Worm (Caenorhabditis elegans) whole organism, late embryonic: Measurements from ENCODE around the gene C54E4.5.

ENCODE experiments used
- F13H6.1 ChIP-seq: sonication (generic microtip); optimal IDR thresholded peaks from 2 replicates; lab custom pipeline; 2016; ENCODE audit warnings: missing genetic modification characterization, missing compliant biosample characterization
- K02D7.2 ChIP-seq: sonication (generic microtip); optimal IDR thresholded peaks from 2 replicates; lab custom pipeline; 2017; ENCODE audit warnings: mild to moderate bottlenecking, missing genetic modification characterization, missing compliant biosample characterization
- ama-1 ChIP-seq: fragments of 150-350 bp; optimal IDR thresholded peaks from 2 replicates; lab custom pipeline; 2014
- ceh-14 ChIP-seq: sonication (generic microtip); optimal IDR thresholded peaks from 2 replicates; lab custom pipeline; 2016; ENCODE audit warnings: missing genotype, missing genetic modification characterization, missing compliant biosample characterization
- ceh-18 ChIP-seq: sonication (generic microtip); optimal IDR thresholded peaks from 2 replicates; lab custom pipeline; 2016; ENCODE audit warnings: missing genetic modification characterization, missing compliant biosample characterization
- ceh-19 ChIP-seq: fragments of 200-800 bp; sonication (Bioruptor generic); optimal IDR thresholded peaks from 2 replicates; lab custom pipeline; 2018; ENCODE audit warnings: mild to moderate bottlenecking, missing genetic modification characterization, missing compliant biosample characterization
- ceh-24 ChIP-seq: sonication (generic microtip); optimal IDR thresholded peaks from 2 replicates; lab custom pipeline; 2016; ENCODE audit warnings: mild to moderate bottlenecking, missing genetic modification characterization, missing compliant biosample characterization
- ceh-31 ChIP-seq: sonication (generic microtip); optimal IDR thresholded peaks from 2 replicates; lab custom pipeline; 2016; ENCODE audit warnings: missing genetic modification characterization, missing compliant biosample characterization
- ceh-45 ChIP-seq: fragments of 200-800 bp; sonication (Bioruptor generic); IDR thresholded peaks from 2 replicates; pipeline ENCODE4 v1.3.6; 2022; ENCODE audit warnings: missing genetic modification reagents, missing genetic modification characterization, missing compliant biosample characterization
- ceh-48 ChIP-seq: sonication (generic microtip); optimal IDR thresholded peaks from 2 replicates; lab custom pipeline; 2016; ENCODE audit warnings: missing genetic modification characterization, inconsistent platforms, missing compliant biosample characterization
- ceh-9 ChIP-seq: sonication (generic microtip); optimal IDR thresholded peaks from 2 replicates; lab custom pipeline; 2016; ENCODE audit warnings: mild to moderate bottlenecking, missing genetic modification characterization, inconsistent platforms, missing compliant biosample characterization
- dmd-4 ChIP-seq: sonication (generic microtip); optimal IDR thresholded peaks from 2 replicates; lab custom pipeline; 2016; ENCODE audit warnings: borderline replicate concordance, missing genetic modification characterization, missing compliant biosample characterization
- ets-4 ChIP-seq: sonication (generic microtip); optimal IDR thresholded peaks from 2 replicates; lab custom pipeline; 2016; ENCODE audit warnings: missing genetic modification characterization, missing compliant biosample characterization
- fax-1 ChIP-seq: sonication (generic microtip); optimal IDR thresholded peaks from 2 replicates; lab custom pipeline; 2016; ENCODE audit warnings: missing genotype, missing genetic modification characterization, missing compliant biosample characterization
- fkh-10 ChIP-seq: fragments of 150-350 bp; optimal IDR thresholded peaks from 2 replicates; lab custom pipeline; 2014; ENCODE audit warnings: missing biosample characterization, missing genetic modification reagents, missing genetic modification characterization
- fkh-6 ChIP-seq: sonication (generic microtip); optimal IDR thresholded peaks from 2 replicates; lab custom pipeline; 2016; ENCODE audit warnings: missing genetic modification characterization, missing compliant biosample characterization
- hlh-13 ChIP-seq: fragments of 200-800 bp; sonication (Bioruptor generic); optimal IDR thresholded peaks from 2 replicates; lab custom pipeline; 2018; ENCODE audit warnings: mild to moderate bottlenecking, missing genetic modification characterization, missing compliant biosample characterization
- hlh-15 ChIP-seq: sonication (generic microtip); optimal IDR thresholded peaks from 2 replicates; lab custom pipeline; 2016; ENCODE audit warnings: missing genetic modification characterization, missing compliant biosample characterization
- hlh-30 ChIP-seq: sonication (generic microtip); optimal IDR thresholded peaks from 2 replicates; lab custom pipeline; 2017; ENCODE audit warnings: antibody characterized with exemption, missing genetic modification characterization, missing compliant biosample characterization; ENCODE audit not compliant: insufficient read depth
- hlh-8 ChIP-seq: sonication (generic microtip); optimal IDR thresholded peaks from 2 replicates; lab custom pipeline; 2016; ENCODE audit warnings: missing genotype, missing genetic modification characterization, missing compliant biosample characterization
- lim-6 ChIP-seq: sonication (generic microtip); optimal IDR thresholded peaks from 2 replicates; lab custom pipeline; 2016; ENCODE audit warnings: missing genetic modification characterization, missing compliant biosample characterization
- madf-2 ChIP-seq: sonication (generic microtip); optimal IDR thresholded peaks from 2 replicates; lab custom pipeline; 2017; ENCODE audit warnings: missing genetic modification characterization, missing compliant biosample characterization
- nfya-1 ChIP-seq: sonication (generic microtip); optimal IDR thresholded peaks from 2 replicates; lab custom pipeline; 2017; ENCODE audit warnings: missing genetic modification characterization, mild to moderate bottlenecking, missing compliant biosample characterization, antibody characterized with exemption, moderate library complexity
- odd-2 ChIP-seq: sonication (generic microtip); optimal IDR thresholded peaks from 2 replicates; lab custom pipeline; 2017; ENCODE audit warnings: antibody characterized with exemption, mild to moderate bottlenecking, missing genetic modification characterization, missing compliant biosample characterization
- pat-9 ChIP-seq: fragments of 200-800 bp; sonication (Bioruptor generic); optimal IDR thresholded peaks from 2 replicates; lab custom pipeline; 2018; ENCODE audit warnings: mild to moderate bottlenecking, missing genetic modification characterization, moderate library complexity, missing compliant biosample characterization
- pha-2 ChIP-seq: sonication (generic microtip); optimal IDR thresholded peaks from 2 replicates; lab custom pipeline; 2017; ENCODE audit warnings: mild to moderate bottlenecking, missing genetic modification characterization, missing compliant biosample characterization
- pha-4 ChIP-seq: fragments of 150-350 bp; optimal IDR thresholded peaks from 2 replicates; lab custom pipeline; 2018; ENCODE audit warnings: missing biosample characterization, missing genetic modification reagents, missing genetic modification characterization
- pqm-1 ChIP-seq: sonication (generic microtip); optimal IDR thresholded peaks from 2 replicates; lab custom pipeline; 2016; ENCODE audit warnings: missing genetic modification characterization, missing compliant biosample characterization
- ref-2 ChIP-seq: sonication (generic microtip); optimal IDR thresholded peaks from 2 replicates; lab custom pipeline; 2016; ENCODE audit warnings: missing genetic modification characterization, missing compliant biosample characterization
- sdc-2 ChIP-seq: sonication (generic microtip); optimal IDR thresholded peaks from 2 replicates; lab custom pipeline; 2016; ENCODE audit warnings: missing genotype, missing genetic modification characterization, missing compliant biosample characterization
- syd-9 ChIP-seq: sonication (generic microtip); optimal IDR thresholded peaks from 2 replicates; lab custom pipeline; 2016; ENCODE audit warnings: mild to moderate bottlenecking, missing genetic modification characterization, moderate library complexity, missing compliant biosample characterization
- tbx-7 ChIP-seq: sonication (generic microtip); optimal IDR thresholded peaks from 2 replicates; lab custom pipeline; 2016; ENCODE audit warnings: missing genotype, missing genetic modification characterization, missing compliant biosample characterization
- unc-3 ChIP-seq, 2 experiments: fragments of 200-800 bp in 1 of 2; sonication (Bioruptor generic) in 1 of 2; sonication (generic microtip) in 1 of 2; conservative IDR thresholded peaks in 1 of 2; optimal IDR thresholded peaks in 1 of 2; 2 replicates each; pipeline versions ENCODE4 v1.3.6 to Lab custom; 2016 to 2022; ENCODE audit warnings: missing compliant biosample characterization in 2 of 2, missing genetic modification characterization in 2 of 2, missing genetic modification reagents in 1 of 2
- unc-55 ChIP-seq: sonication (generic microtip); optimal IDR thresholded peaks from 2 replicates; lab custom pipeline; 2017; ENCODE audit warnings: missing biosample characterization, missing genetic modification reagents, missing genetic modification characterization

C54E4.5 gene

ce11 chrIV:2140543-2140942 lies 8.6 kb downstream of the C54E4.5 start, which contains the start of gene C54E4.12:
TSS of gene C54E4.12 (minus strand) at chrIV:2140643.
- peak; percentile 34 for TF ChIP-seq hlh-30 (tag; lab: Kevin White, UChicago)
- no peak for TF ChIP-seq fkh-6 (tag; lab: Kevin White, UChicago)

- TF ChIP-seq fax-1 (tag; lab: Kevin White, UChicago) (no peak), pat-9 (tag; lab: Kevin White, UChicago) (no peak), ama-1 (lab: Kevin White, UChicago) (no peak), syd-9 (no peak), ceh-19 (GFP tag; lab: Kevin White, UChicago) (no peak), dmd-4 (tag; lab: Kevin White, UChicago) (no peak), K02D7.2 (tag; lab: Kevin White, UChicago) (no peak), fkh-10 (GFP tag; lab: Kevin White, UChicago) (no peak), hlh-30 (tag; lab: Kevin White, UChicago) (no peak), ceh-18 (tag; lab: Kevin White, UChicago) (no peak), tbx-7 (tag; lab: Kevin White, UChicago) (no peak), madf-2 (no peak), ceh-9 (tag; lab: Kevin White, UChicago) (no peak), hlh-13 (GFP tag; lab: Kevin White, UChicago) (no peak), ceh-24 (no peak), odd-2 (no peak), unc-3 (GFP tag; conservative IDR thresholded peaks at IDR 0.05; lab: Robert Waterston, UW) (no peak), unc-3 (tag; optimal IDR thresholded peaks at IDR 0.05; lab: Kevin White, UChicago) (no peak), nfya-1 (no peak), hlh-8 (tag; lab: Kevin White, UChicago) (no peak)
Observed at ce11 chrIV:2137478-2137877, 11.6 kb downstream of the C54E4.5 start.

ce11 chrIV:2136607-2137006 lies 12.5 kb downstream of the C54E4.5 start, which contains the start of gene test-1:
TSS of gene test-1 (plus strand) at chrIV:2136951.
- TF ChIP-seq unc-55 (GFP tag; lab: Kevin White, UChicago) (peak; percentile 18), pha-4 (tag; lab: Kevin White, UChicago) (no peak), hlh-8 (tag; lab: Kevin White, UChicago) (peak; percentile 43)

ce11 chrIV:2133431-2133940 lies 15.6 kb downstream of the C54E4.5 start, which contains the start of gene C23H5.12:
TSS of gene C23H5.12 (plus strand) at chrIV:2133481.
- TF ChIP-seq pqm-1 (tag; lab: Kevin White, UChicago) (no peak), ceh-31 (tag; lab: Kevin White, UChicago) (no peak), ceh-14 (tag; lab: Kevin White, UChicago) (no peak), unc-3 (GFP tag; conservative IDR thresholded peaks at IDR 0.05; lab: Robert Waterston, UW) (no peak), unc-3 (tag; optimal IDR thresholded peaks at IDR 0.05; lab: Kevin White, UChicago) (no peak), pha-2 (tag; lab: Kevin White, UChicago) (no peak), F13H6.1 (tag; lab: Kevin White, UChicago) (no peak), ceh-48 (no peak), lim-6 (no peak), ama-1 (lab: Kevin White, UChicago) (no peak), ref-2 (tag; lab: Kevin White, UChicago) (no peak), hlh-15 (tag; lab: Kevin White, UChicago) (no peak), sdc-2 (tag; lab: Kevin White, UChicago) (no peak), hlh-30 (tag; lab: Kevin White, UChicago) (no peak), hlh-13 (GFP tag; lab: Kevin White, UChicago) (no peak), ceh-45 (GFP tag; lab: Robert Waterston, UW) (no peak), tbx-7 (tag; lab: Kevin White, UChicago) (no peak), ets-4 (no peak)
